Worm (Caenorhabditis elegans): Measurements from ENCODE around the gene gcy-29.

Gene gcy-29

ce11 chrII:14555019-14555418, 6.4 kb upstream of the gcy-29 start:
- TF ChIP-seq pha-4 (tag; optimal IDR thresholded peaks at IDR 0.05), result no peak
- TF ChIP-seq T23F11.4 (GFP tag; optimal IDR thresholded peaks at IDR 0.05), result no peak
- no peak for TF ChIP-seq unc-3 (GFP tag; conservative IDR thresholded peaks at IDR 0.05)
- TF ChIP-seq unc-3 (tag; optimal IDR thresholded peaks at IDR 0.05), result no peak
- TF ChIP-seq pqm-1 (tag; optimal IDR thresholded peaks at IDR 0.05), result no peak
- TF ChIP-seq K09A11.1 (tag; optimal IDR thresholded peaks at IDR 0.05; ENCODE audit: insufficient read depth), result no peak
- no peak for TF ChIP-seq ceh-2 (tag; optimal IDR thresholded peaks at IDR 0.05)
- no peak for TF ChIP-seq sox-4 (tag; optimal IDR thresholded peaks at IDR 0.05)
- TF ChIP-seq F13H6.1 (tag; optimal IDR thresholded peaks at IDR 0.05), result no peak
- TF ChIP-seq hlh-13 (GFP tag; optimal IDR thresholded peaks at IDR 0.05), result no peak
- no peak for TF ChIP-seq Y22D7AL.16 (tag; optimal IDR thresholded peaks at IDR 0.05)
- no peak for TF ChIP-seq gmeb-2 (tag; optimal IDR thresholded peaks at IDR 0.05)
- TF ChIP-seq nhr-232 (tag; optimal IDR thresholded peaks at IDR 0.05), result no peak
- TF ChIP-seq che-1 (tag; optimal IDR thresholded peaks at IDR 0.05), result no peak
- TF ChIP-seq elt-2 (tag; optimal IDR thresholded peaks at IDR 0.05), result no peak
- no peak for TF ChIP-seq syd-9 (tag; optimal IDR thresholded peaks at IDR 0.05)
- TF ChIP-seq sdc-2 (tag; optimal IDR thresholded peaks at IDR 0.05), result no peak
- TF ChIP-seq pha-2 (tag; optimal IDR thresholded peaks at IDR 0.05), result no peak
- TF ChIP-seq ceh-19 (GFP tag; optimal IDR thresholded peaks at IDR 0.05), result no peak
- no peak for TF ChIP-seq ref-2 (tag; optimal IDR thresholded peaks at IDR 0.05)
- TF ChIP-seq nfya-1 (tag; optimal IDR thresholded peaks at IDR 0.05), result no peak

- TF ChIP-seq T23F11.4 (GFP tag; optimal IDR thresholded peaks at IDR 0.05), result no peak
- TF ChIP-seq ceh-6 (GFP tag; optimal IDR thresholded peaks at IDR 0.05), result no peak
- TF ChIP-seq ceh-2 (tag; optimal IDR thresholded peaks at IDR 0.05), result no peak
These were observed 2.0 kb upstream of the gcy-29 start, which contains the start of gene nlp-41 for ce11 chrII:14550613-14551012. TSS of gene nlp-41 (plus strand) at chrII:14550913.

- TF ChIP-seq pax-1 (tag; optimal IDR thresholded peaks at IDR 0.05), result no peak
- no peak for TF ChIP-seq ceh-48 (tag; optimal IDR thresholded peaks at IDR 0.05)
- TF ChIP-seq elt-2 (tag; optimal IDR thresholded peaks at IDR 0.05), result peak; percentile 44
These were observed 8.0 kb downstream of the gcy-29 start for ce11 chrII:14540551-14540950.

ce11 chrII:14537728-14538127, 10.9 kb downstream of the gcy-29 start, which contains the start of the genes clec-147 and C04H5.7:
TSS of gene clec-147 (minus strand) at chrII:14537828.
TSS of gene C04H5.7 (plus strand) at chrII:14537946.
- no peak for TF ChIP-seq Y22D7AL.16 (tag; optimal IDR thresholded peaks at IDR 0.05)
- TF ChIP-seq pros-1 (tag; optimal IDR thresholded peaks at IDR 0.05), result no peak
- TF ChIP-seq ceh-14 (tag; optimal IDR thresholded peaks at IDR 0.05), result no peak

- TF ChIP-seq zip-5 (tag; optimal IDR thresholded peaks at IDR 0.05), result no peak
- no peak for TF ChIP-seq gmeb-2 (tag; optimal IDR thresholded peaks at IDR 0.05)
- TF ChIP-seq ets-4 (tag; optimal IDR thresholded peaks at IDR 0.05), result no peak
- TF ChIP-seq pros-1 (tag; optimal IDR thresholded peaks at IDR 0.05), result no peak
- no peak for TF ChIP-seq tbx-2 (tag; optimal IDR thresholded peaks at IDR 0.05)
- TF ChIP-seq T23F11.4 (GFP tag; optimal IDR thresholded peaks at IDR 0.05), result no peak
These were observed 14.6 kb downstream of the gcy-29 start, which contains the start of gene C04H5.1 for ce11 chrII:14534000-14534399. TSS of gene C04H5.1 (plus strand) at chrII:14534300.

- TF ChIP-seq fkh-10 (GFP tag; optimal IDR thresholded peaks at IDR 0.05), result no peak
- TF ChIP-seq ceh-2 (tag; optimal IDR thresholded peaks at IDR 0.05), result peak; percentile 96
- no peak for TF ChIP-seq pros-1 (tag; optimal IDR thresholded peaks at IDR 0.05)
- TF ChIP-seq pag-3 (tag; optimal IDR thresholded peaks at IDR 0.05; ENCODE audit: borderline replicate concordance), result peak; percentile 79
- no peak for TF ChIP-seq ceh-9 (tag; optimal IDR thresholded peaks at IDR 0.05)
- TF ChIP-seq pqm-1 (tag; optimal IDR thresholded peaks at IDR 0.05), result peak; percentile 91
- peak; percentile 51 for TF ChIP-seq che-1 (tag; optimal IDR thresholded peaks at IDR 0.05)
- TF ChIP-seq gmeb-2 (tag; optimal IDR thresholded peaks at IDR 0.05), result no peak
- TF ChIP-seq unc-55 (GFP tag; optimal IDR thresholded peaks at IDR 0.05), result no peak
- no peak for TF ChIP-seq pha-4 (tag; optimal IDR thresholded peaks at IDR 0.05)
- no peak for TF ChIP-seq ceh-22 (tag; optimal IDR thresholded peaks at IDR 0.05)
- peak; percentile 94 for TF ChIP-seq fax-1 (tag; optimal IDR thresholded peaks at IDR 0.05)
- TF ChIP-seq nhr-232 (tag; optimal IDR thresholded peaks at IDR 0.05), result no peak
- peak; percentile 86 for TF ChIP-seq unc-42 (tag; optimal IDR thresholded peaks at IDR 0.05)
- TF ChIP-seq dve-1 (tag; optimal IDR thresholded peaks at IDR 0.05), result no peak
- peak; percentile 94 for TF ChIP-seq tbx-7 (tag; optimal IDR thresholded peaks at IDR 0.05)
- peak; percentile 19 for TF ChIP-seq npax-4 (tag; optimal IDR thresholded peaks at IDR 0.05)
- TF ChIP-seq ets-4 (tag; optimal IDR thresholded peaks at IDR 0.05), result peak; percentile 97
- TF ChIP-seq syd-9 (tag; optimal IDR thresholded peaks at IDR 0.05), result peak; percentile 58
- TF ChIP-seq ceh-6 (GFP tag; optimal IDR thresholded peaks at IDR 0.05), result no peak
- no peak for TF ChIP-seq elt-4 (tag; optimal IDR thresholded peaks at IDR 0.05)
- no peak for TF ChIP-seq odd-2 (tag; optimal IDR thresholded peaks at IDR 0.05)
- no peak for TF ChIP-seq pax-1 (tag; optimal IDR thresholded peaks at IDR 0.05)
These were observed 20.3 kb downstream of the gcy-29 start, which contains the start of the genes F57C2.5 and spat-1 for ce11 chrII:14528233-14528802. TSS of gene F57C2.5 (minus strand) at chrII:14528239. TSS of gene spat-1 (plus strand) at chrII:14528752.
